Worm (Caenorhabditis elegans): ENCODE results near the gene AH9.6.

- TF ChIP-seq ama-1 (optimal IDR thresholded peaks at IDR 0.05) (no peak), lsy-2 (tag; optimal IDR thresholded peaks at IDR 0.05) (no peak), C34F6.9 (tag; optimal IDR thresholded peaks at IDR 0.05) (no peak), nhr-77 (tag; optimal IDR thresholded peaks at IDR 0.05) (no peak), elt-1 (tag; optimal IDR thresholded peaks at IDR 0.05) (no peak), ceh-82 (tag; optimal IDR thresholded peaks at IDR 0.05) (no peak), blmp-1 (tag; optimal IDR thresholded peaks at IDR 0.05; ENCODE audit: insufficient read depth) (no peak), fos-1 (tag; optimal IDR thresholded peaks at IDR 0.05) (no peak), nhr-237 (tag; optimal IDR thresholded peaks at IDR 0.05) (no peak), nhr-12 (tag; optimal IDR thresholded peaks at IDR 0.05) (no peak), zag-1 (tag; optimal IDR thresholded peaks at IDR 0.05) (no peak), ztf-4 (tag; optimal IDR thresholded peaks at IDR 0.05) (no peak), nhr-25 (tag; optimal IDR thresholded peaks at IDR 0.05) (no peak), peb-1 (tag; optimal IDR thresholded peaks at IDR 0.05) (no peak)
Observed at ce11 chrX:2303253-2303652, 35.3 kb upstream of the AH9.6 start.
